Worm (Caenorhabditis elegans) whole organism, midembryonic: ENCODE measurements around the gene srt-8.

Source experiments
- T22C8.4 ChIP-seq: fragments of 200-800 bp; sonication (Bioruptor generic); IDR thresholded peaks from 2 replicates; pipeline ENCODE4 v1.3.6; 2022; ENCODE audit warnings: missing genetic modification characterization, missing compliant biosample characterization
- flt-1 ChIP-seq: fragments of 200-800 bp; sonication (Bioruptor generic); IDR thresholded peaks from 2 replicates; pipeline ENCODE4 v1.3.6; 2022; ENCODE audit warnings: missing genetic modification characterization, missing compliant biosample characterization
- klf-2 ChIP-seq: fragments of 200-800 bp; sonication (Bioruptor generic); conservative IDR thresholded peaks from 2 replicates; pipeline ENCODE4 v1.3.6; 2022; ENCODE audit warnings: missing genetic modification reagents, missing genetic modification characterization, missing compliant biosample characterization
- med-1 ChIP-seq: sonication (generic microtip); optimal IDR thresholded peaks from 2 replicates; lab custom pipeline; 2017; ENCODE audit warnings: missing genetic modification characterization, mild to moderate bottlenecking, missing compliant biosample characterization, antibody characterized with exemption, missing genetic modification reagents; ENCODE audit not compliant: insufficient read depth
- ztf-23 ChIP-seq: fragments of 200-800 bp; sonication (Bioruptor generic); IDR thresholded peaks from 2 replicates; pipeline ENCODE4 v1.3.6; 2022; ENCODE audit warnings: missing genetic modification reagents, missing genetic modification characterization, missing compliant biosample characterization
- ztf-29 ChIP-seq: fragments of 200-800 bp; sonication (Bioruptor generic); IDR thresholded peaks from 2 replicates; pipeline ENCODE4 v1.3.6; 2022; ENCODE audit warnings: missing genetic modification reagents, missing genetic modification characterization, missing compliant biosample characterization

- TF ChIP-seq flt-1 (GFP tag; lab: Robert Waterston, UW): no peak
- no peak for TF ChIP-seq T22C8.4 (GFP tag; lab: Robert Waterston, UW)
- no peak for TF ChIP-seq ztf-23 (GFP tag; lab: Robert Waterston, UW)
- TF ChIP-seq med-1 (GFP tag; lab: Kevin White, UChicago): no peak
- TF ChIP-seq ztf-29 (GFP tag; lab: Robert Waterston, UW): no peak
- no peak for TF ChIP-seq klf-2 (GFP tag; lab: Robert Waterston, UW)
These were observed 27.4 kb upstream of the srt-8 start, which contains the start of gene str-244 for ce11 chrV:3058996-3059395.
